Worm (Caenorhabditis elegans): ENCODE results near the gene C14A11.2.

- TF ChIP-seq unc-120 (tag; optimal IDR thresholded peaks at IDR 0.05; ENCODE audit: poor library complexity, severe bottlenecking) (no peak), ztf-11 (tag; optimal IDR thresholded peaks at IDR 0.05) (no peak)
Measured at ce11 chrX:2777973-2778372, 24.9 kb upstream of the C14A11.2 start.

Measured in whole organism, mixed stage, embryonic.